Worm (Caenorhabditis elegans) whole organism, L3 larva: ENCODE results near the gene gmps-1.

Source experiments
- R02D3.7 ChIP-seq: fragments of 150-350 bp; optimal IDR thresholded peaks from 2 replicates; lab custom pipeline; 2014; ENCODE audit warnings: missing biosample characterization, missing genetic modification characterization
- ama-1 ChIP-seq: fragments of 150-350 bp; optimal IDR thresholded peaks from 2 replicates; lab custom pipeline; 2018
- ceh-16 ChIP-seq: sonication (generic microtip); optimal IDR thresholded peaks from 2 replicates; lab custom pipeline; 2017; ENCODE audit warnings: missing biosample characterization, missing genetic modification characterization
- elt-1 ChIP-seq: fragments of 150-350 bp; optimal IDR thresholded peaks from 2 replicates; lab custom pipeline; 2014; ENCODE audit warnings: missing biosample characterization, missing genetic modification characterization
- elt-2 ChIP-seq: sonication (generic microtip); optimal IDR thresholded peaks from 2 replicates; lab custom pipeline; 2016; ENCODE audit warnings: missing genetic modification reagents, mild to moderate bottlenecking, missing genetic modification characterization, missing compliant biosample characterization
- elt-3 ChIP-seq, 3 experiments: fragments of 150-350 bp in 1 of 3; sonication (generic microtip) in 2 of 3; optimal IDR thresholded peaks; 2 replicates in 2 of 3; 4 replicates in 1 of 3; lab custom pipeline; 2014 to 2017; ENCODE audit warnings: missing biosample characterization in 3 of 3, missing genetic modification characterization in 3 of 3
- fkh-10 ChIP-seq: sonication (generic microtip); optimal IDR thresholded peaks from 2 replicates; lab custom pipeline; 2017; ENCODE audit warnings: missing biosample characterization, missing genetic modification reagents, missing genetic modification characterization
- nfya-1 ChIP-seq: sonication (generic microtip); optimal IDR thresholded peaks from 2 replicates; lab custom pipeline; 2017; ENCODE audit warnings: missing genetic modification characterization, mild to moderate bottlenecking, missing compliant biosample characterization, antibody characterized with exemption, moderate library complexity; ENCODE audit not compliant: insufficient read depth
- nhr-11 ChIP-seq: fragments of 150-350 bp; optimal IDR thresholded peaks from 2 replicates; lab custom pipeline; 2014; ENCODE audit warnings: missing biosample characterization, missing genetic modification characterization
- nhr-237 ChIP-seq: fragments of 150-350 bp; optimal IDR thresholded peaks from 2 replicates; lab custom pipeline; 2014; ENCODE audit warnings: missing biosample characterization, missing genetic modification characterization
- nhr-25 ChIP-seq: sonication (generic microtip); optimal IDR thresholded peaks from 2 replicates; lab custom pipeline; 2017; ENCODE audit warnings: missing biosample characterization, missing genetic modification characterization
- tbx-2 ChIP-seq: sonication (generic microtip); optimal IDR thresholded peaks from 2 replicates; lab custom pipeline; 2016; ENCODE audit warnings: mild to moderate bottlenecking, missing genetic modification characterization, missing compliant biosample characterization
- zag-1 ChIP-seq: fragments of 150-350 bp; optimal IDR thresholded peaks from 2 replicates; lab custom pipeline; 2014; ENCODE audit warnings: missing biosample characterization, missing genetic modification characterization

DNA sequence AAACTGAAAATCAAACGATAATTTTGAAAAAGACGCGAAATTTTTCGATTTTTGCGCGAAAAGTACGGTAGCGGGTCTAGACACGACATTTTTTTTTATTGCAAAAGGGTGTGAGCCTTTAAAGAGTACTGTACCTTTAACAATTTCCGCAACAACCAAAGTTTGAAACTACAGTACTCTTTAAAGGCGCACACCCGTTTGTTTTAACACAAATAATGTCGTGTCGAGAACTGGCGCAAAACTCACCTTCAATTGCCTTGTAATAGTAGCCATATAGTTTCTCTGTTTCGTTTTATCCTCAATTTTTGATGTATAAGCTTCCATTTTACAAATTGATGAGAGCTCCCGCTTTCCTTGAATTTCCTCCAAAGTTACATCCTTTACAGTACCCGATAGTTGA lies 16.7 kb upstream of the gmps-1 start:
- no peak for TF ChIP-seq elt-2 (tag; lab: Kevin White, UChicago)
- no peak for TF ChIP-seq ceh-16 (tag; lab: Kevin White, UChicago)
- no peak for TF ChIP-seq nhr-11
- no peak for TF ChIP-seq nfya-1 (tag; lab: Kevin White, UChicago)
- no peak for TF ChIP-seq elt-3 (tag; optimal IDR thresholded peaks at IDR 0.05; lab: Kevin White, UChicago)
- no peak for TF ChIP-seq nhr-25 (tag; lab: Kevin White, UChicago)
- no peak for TF ChIP-seq nhr-237 (tag; lab: Kevin White, UChicago)
- no peak for TF ChIP-seq fkh-10 (GFP tag; lab: Kevin White, UChicago)
- TF ChIP-seq R02D3.7 (tag; lab: Kevin White, UChicago) = no peak
- no peak for TF ChIP-seq ama-1 (lab: Kevin White, UChicago)
- TF ChIP-seq tbx-2 (tag; lab: Kevin White, UChicago) = no peak
- no peak for TF ChIP-seq zag-1
- TF ChIP-seq elt-1 (tag; lab: Kevin White, UChicago) = no peak
